Fruit fly (Drosophila melanogaster) whole organism, embryonic: Measurements from ENCODE around the gene Adar.

ENCODE experiments used
- CG10959 ChIP-seq: fragments of 200-800 bp; sonication (Bioruptor generic); IDR thresholded peaks from 2 replicates; pipeline ENCODE4 v1.3.6; 2022; ENCODE audit warnings: missing biosample characterization, missing genetic modification characterization
- CG11085 ChIP-seq: fragments of 200-800 bp; sonication (Bioruptor generic); IDR thresholded peaks from 2 replicates; pipeline ENCODE4 v1.3.6; 2022; ENCODE audit warnings: missing biosample characterization, missing genetic modification characterization
- CG11456 ChIP-seq: fragments of 200-800 bp; sonication (Bioruptor generic); IDR thresholded peaks from 3 replicates; pipeline ENCODE4 v1.3.6; 2022; ENCODE audit warnings: missing biosample characterization, missing genetic modification characterization
- CG12104 ChIP-seq: fragments of 200-800 bp; sonication (Bioruptor generic); optimal IDR thresholded peaks from 3 replicates; lab custom pipeline; 2016; ENCODE audit warnings: missing biosample characterization, missing genetic modification characterization
- CG12659 ChIP-seq: fragments of 200-800 bp; sonication (Bioruptor generic); optimal IDR thresholded peaks from 3 replicates; lab custom pipeline; 2017; ENCODE audit warnings: mild to moderate bottlenecking, missing biosample characterization, missing genetic modification reagents, missing genetic modification characterization
- CG13424 ChIP-seq: fragments of 200-800 bp; sonication (Bioruptor generic); optimal IDR thresholded peaks from 2 replicates; lab custom pipeline; 2019; ENCODE audit warnings: missing biosample characterization, mild to moderate bottlenecking, missing genetic modification characterization, moderate library complexity
- CG13624 ChIP-seq: fragments of 200-800 bp; sonication (Bioruptor generic); optimal IDR thresholded peaks from 2 replicates; lab custom pipeline; 2016; ENCODE audit warnings: missing biosample characterization, missing genetic modification characterization
- CG13775 ChIP-seq: fragments of 200-800 bp; sonication (Bioruptor generic); optimal IDR thresholded peaks from 3 replicates; lab custom pipeline; 2017; ENCODE audit warnings: missing biosample characterization, mild to moderate bottlenecking, missing genetic modification characterization
- CG14441 ChIP-seq: fragments of 200-800 bp; sonication (Bioruptor generic); IDR thresholded peaks from 2 replicates; pipeline ENCODE4 v1.3.6; 2022; ENCODE audit warnings: missing biosample characterization, missing genetic modification characterization
- CG16813 ChIP-seq: fragments of 200-800 bp; sonication (Bioruptor generic); IDR thresholded peaks from 3 replicates; pipeline ENCODE4 v1.3.6; 2022; ENCODE audit warnings: missing biosample characterization, missing genetic modification characterization; ENCODE audit not compliant: partially characterized antibody
- CG18262 ChIP-seq: fragments of 200-800 bp; optimal IDR thresholded peaks from 3 replicates; lab custom pipeline; 2019; ENCODE audit warnings: missing biosample characterization, mild to moderate bottlenecking, missing genetic modification characterization, moderate library complexity
- CG31224 ChIP-seq: fragments of 200-800 bp; sonication (Bioruptor generic); IDR thresholded peaks from 2 replicates; pipeline ENCODE4 v1.3.6; 2022; ENCODE audit warnings: missing biosample characterization, missing genetic modification characterization
- CG32532 ChIP-seq: fragments of 200-800 bp; sonication (Bioruptor generic); IDR thresholded peaks from 2 replicates; pipeline ENCODE4 v1.3.6; 2022; ENCODE audit warnings: missing biosample characterization, missing genetic modification characterization
- CG32772 ChIP-seq: fragments of 200-800 bp; sonication (Bioruptor generic); IDR thresholded peaks from 2 replicates; pipeline ENCODE4 v1.3.6; 2022; ENCODE audit warnings: missing biosample characterization, missing genetic modification characterization
- CG33213 ChIP-seq: fragments of 200-800 bp; sonication (Bioruptor generic); optimal IDR thresholded peaks from 3 replicates; lab custom pipeline; 2016; ENCODE audit warnings: missing biosample characterization, missing genetic modification characterization
- CG33557 ChIP-seq: fragments of 200-800 bp; sonication (Bioruptor generic); optimal IDR thresholded peaks from 2 replicates; lab custom pipeline; 2019; ENCODE audit warnings: missing biosample characterization, mild to moderate bottlenecking, missing genetic modification characterization, moderate library complexity
- CG4360 ChIP-seq: fragments of 200-800 bp; sonication (Bioruptor generic); IDR thresholded peaks from 2 replicates; pipeline ENCODE4 v1.3.6; 2022; ENCODE audit warnings: missing biosample characterization, missing genetic modification characterization
- CG6854 ChIP-seq: fragments of 200-800 bp; sonication (Bioruptor generic); optimal IDR thresholded peaks from 3 replicates; lab custom pipeline; 2017; ENCODE audit warnings: missing biosample characterization, mild to moderate bottlenecking, missing genetic modification characterization
- CG7372 ChIP-seq: fragments of 200-800 bp; sonication (Bioruptor generic); IDR thresholded peaks from 2 replicates; pipeline ENCODE4 v1.3.6; 2022; ENCODE audit warnings: missing biosample characterization, missing genetic modification characterization
- CG7928 ChIP-seq: fragments of 200-800 bp; sonication (Bioruptor generic); optimal IDR thresholded peaks from 2 replicates; lab custom pipeline; 2017; ENCODE audit warnings: missing biosample characterization, mild to moderate bottlenecking, missing genetic modification characterization
- CG8478 ChIP-seq: fragments of >200 bp; optimal IDR thresholded peaks from 2 replicates; lab custom pipeline; 2018
- CG9609 ChIP-seq: fragments of 200-800 bp; sonication (Bioruptor generic); optimal IDR thresholded peaks from 3 replicates; lab custom pipeline; 2016; ENCODE audit warnings: missing biosample characterization, missing genetic modification characterization
- Chrac-16 ChIP-seq: fragments of 200-800 bp; sonication (Bioruptor generic); optimal IDR thresholded peaks from 3 replicates; lab custom pipeline; 2016; ENCODE audit warnings: missing biosample characterization, missing genetic modification characterization
- D19A ChIP-seq: fragments of 200-800 bp; optimal IDR thresholded peaks from 3 replicates; lab custom pipeline; 2019; ENCODE audit warnings: missing biosample characterization, mild to moderate bottlenecking, missing genetic modification characterization, moderate library complexity
- Deaf1 ChIP-seq: fragments of 200-800 bp; optimal IDR thresholded peaks from 3 replicates; lab custom pipeline; 2019; ENCODE audit warnings: missing biosample characterization, mild to moderate bottlenecking, missing genetic modification characterization, moderate library complexity
- Dref ChIP-seq: fragments of 200-800 bp; sonication (Bioruptor generic); IDR thresholded peaks from 2 replicates; pipeline ENCODE4 v1.3.6; 2022; ENCODE audit warnings: missing biosample characterization, missing genetic modification characterization
- Fer2 ChIP-seq: fragments of 200-800 bp; sonication (Bioruptor generic); optimal IDR thresholded peaks from 2 replicates; lab custom pipeline; 2018; ENCODE audit warnings: missing biosample characterization, mild to moderate bottlenecking, missing genetic modification characterization, moderate library complexity
- Gug ChIP-seq: fragments of 200-800 bp; sonication (Bioruptor generic); IDR thresholded peaks from 4 replicates; pipeline ENCODE4 v1.3.6; 2022; ENCODE audit warnings: missing biosample characterization, missing genetic modification characterization
- ab ChIP-seq: fragments of 200-800 bp; sonication (Bioruptor generic); optimal IDR thresholded peaks from 2 replicates; lab custom pipeline; 2016; ENCODE audit warnings: missing biosample characterization, missing genetic modification characterization
- ase ChIP-seq: fragments of 200-800 bp; sonication (Bioruptor generic); IDR thresholded peaks from 3 replicates; pipeline ENCODE4 v1.3.6; 2022; ENCODE audit warnings: missing biosample characterization, missing genetic modification characterization
- ato ChIP-seq: fragments of 200-800 bp; sonication (Bioruptor generic); IDR thresholded peaks from 2 replicates; pipeline ENCODE4 v1.3.6; 2022; ENCODE audit warnings: missing biosample characterization, missing genetic modification characterization; ENCODE audit not compliant: partially characterized antibody
- crc ChIP-seq: fragments of 200-800 bp; sonication (Bioruptor generic); optimal IDR thresholded peaks from 2 replicates; lab custom pipeline; 2016; ENCODE audit warnings: missing biosample characterization, missing genetic modification characterization
- danr ChIP-seq: fragments of 200-800 bp; sonication (Bioruptor generic); IDR thresholded peaks from 2 replicates; pipeline ENCODE4 v1.3.6; 2022; ENCODE audit warnings: missing biosample characterization, missing genetic modification characterization
- dati ChIP-seq: fragments of 200-800 bp; sonication (Bioruptor generic); IDR thresholded peaks from 2 replicates; pipeline ENCODE4 v1.3.6; 2022; ENCODE audit warnings: missing biosample characterization, missing genetic modification characterization
- disco-r ChIP-seq: fragments of 200-800 bp; sonication (Bioruptor generic); optimal IDR thresholded peaks from 2 replicates; lab custom pipeline; 2016; ENCODE audit warnings: missing biosample characterization, missing genetic modification characterization
- dmrt11E ChIP-seq: fragments of 200-800 bp; sonication (Bioruptor generic); optimal IDR thresholded peaks from 3 replicates; lab custom pipeline; 2018; ENCODE audit warnings: missing biosample characterization, mild to moderate bottlenecking, missing genetic modification characterization, moderate library complexity
- emc ChIP-seq: fragments of 200-800 bp; sonication (Bioruptor generic); optimal IDR thresholded peaks from 2 replicates; lab custom pipeline; 2016; ENCODE audit warnings: missing biosample characterization, missing genetic modification characterization
- gcm ChIP-seq: fragments of 200-800 bp; sonication (Bioruptor generic); optimal IDR thresholded peaks from 2 replicates; lab custom pipeline; 2019; ENCODE audit warnings: missing biosample characterization, mild to moderate bottlenecking, missing genetic modification characterization, moderate library complexity
- gsb ChIP-seq: fragments of 200-800 bp; sonication (Bioruptor generic); IDR thresholded peaks from 2 replicates; pipeline ENCODE4 v1.3.6; 2022; ENCODE audit warnings: missing biosample characterization, missing genetic modification characterization
- jigr1 ChIP-seq: fragments of 200-800 bp; sonication (Bioruptor generic); IDR thresholded peaks from 3 replicates; pipeline ENCODE4 v1.3.6; 2022; ENCODE audit warnings: missing biosample characterization, missing genetic modification characterization
- lab ChIP-seq: fragments of 200-800 bp; sonication (Bioruptor generic); optimal IDR thresholded peaks from 3 replicates; lab custom pipeline; 2017; ENCODE audit warnings: missing biosample characterization, missing genetic modification characterization, mild to moderate bottlenecking, moderate library complexity, missing genetic modification reagents
- maf-S ChIP-seq: fragments of 200-800 bp; sonication (Bioruptor generic); optimal IDR thresholded peaks from 2 replicates; lab custom pipeline; 2016; ENCODE audit warnings: missing biosample characterization, missing genetic modification characterization
- odd ChIP-seq: fragments of 200-800 bp; sonication (Bioruptor generic); optimal IDR thresholded peaks from 2 replicates; lab custom pipeline; 2017; ENCODE audit warnings: missing biosample characterization, mild to moderate bottlenecking, missing genetic modification characterization
- onecut ChIP-seq: fragments of 200-800 bp; sonication (Bioruptor generic); IDR thresholded peaks from 2 replicates; pipeline ENCODE4 v1.3.6; 2022; ENCODE audit warnings: missing biosample characterization, missing genetic modification characterization
- pnt ChIP-seq: fragments of 200-800 bp; sonication (Bioruptor generic); optimal IDR thresholded peaks from 3 replicates; lab custom pipeline; 2016; ENCODE audit warnings: missing biosample characterization, missing genetic modification characterization
- pros ChIP-seq: fragments of 200-800 bp; sonication (Bioruptor generic); optimal IDR thresholded peaks from 3 replicates; lab custom pipeline; 2019; ENCODE audit warnings: missing biosample characterization, mild to moderate bottlenecking, missing genetic modification characterization, moderate library complexity
- psq ChIP-seq: fragments of 200-800 bp; sonication (Bioruptor generic); optimal IDR thresholded peaks from 2 replicates; lab custom pipeline; 2017; ENCODE audit warnings: missing biosample characterization, missing genetic modification characterization
- ranshi ChIP-seq: fragments of 200-800 bp; sonication (Bioruptor generic); IDR thresholded peaks from 2 replicates; pipeline ENCODE4 v1.3.6; 2022; ENCODE audit warnings: missing biosample characterization, missing genetic modification characterization
- sisA ChIP-seq: fragments of 200-800 bp; sonication (Bioruptor generic); IDR thresholded peaks from 2 replicates; pipeline ENCODE4 v1.3.6; 2022; ENCODE audit warnings: missing biosample characterization, missing genetic modification characterization
- tap ChIP-seq: fragments of 200-800 bp; optimal IDR thresholded peaks from 3 replicates; lab custom pipeline; 2019; ENCODE audit warnings: missing biosample characterization, mild to moderate bottlenecking, missing genetic modification characterization, moderate library complexity
- tin ChIP-seq: fragments of 200-800 bp; sonication (Bioruptor generic); optimal IDR thresholded peaks from 3 replicates; lab custom pipeline; 2016; ENCODE audit warnings: missing biosample characterization, missing genetic modification characterization
- unc-4 ChIP-seq: fragments of 200-800 bp; sonication (Bioruptor generic); IDR thresholded peaks from 2 replicates; pipeline ENCODE4 v1.3.6; 2022; ENCODE audit warnings: missing biosample characterization, missing genetic modification characterization; ENCODE audit not compliant: partially characterized antibody
- yki ChIP-seq: fragments of >200 bp; optimal IDR thresholded peaks from 3 replicates; lab custom pipeline; 2018
- zfh2 ChIP-seq: fragments of 200-800 bp; sonication (Bioruptor generic); optimal IDR thresholded peaks from 2 replicates; lab custom pipeline; 2016; ENCODE audit warnings: missing biosample characterization, missing genetic modification characterization

Adar gene

dm6 chrX:1772626-1773025 is 899 bp upstream of the Adar start (continued):
- no peak for TF ChIP-seq CG14441 (GFP tag; lab: Robert Waterston, UW)
- TF ChIP-seq pros (GFP tag; lab: Kevin White, UChicago), result no peak
- peak; percentile 13 for TF ChIP-seq tin (GFP tag; lab: Kevin White, UChicago)
- TF ChIP-seq CG12659 (GFP tag; lab: Kevin White, UChicago), result peak; percentile 49
- no peak for TF ChIP-seq sisA (GFP tag; lab: Robert Waterston, UW)
- TF ChIP-seq CG13775, result no peak
- no peak for TF ChIP-seq Fer2 (tag; lab: Kevin White, UChicago)
- TF ChIP-seq gcm (GFP tag; lab: Kevin White, UChicago), result no peak
- TF ChIP-seq CG4360 (GFP tag; lab: Robert Waterston, UW), result no peak
- no peak for TF ChIP-seq disco-r (GFP tag; lab: Kevin White, UChicago)
- TF ChIP-seq dati (GFP tag; lab: Robert Waterston, UW), result no peak
- 0 out of 2 replicates have a peak, but pooled peaks have one; percentile 17 for TF ChIP-seq onecut (GFP tag; lab: Robert Waterston, UW)
- TF ChIP-seq crc (GFP tag; lab: Kevin White, UChicago), result no peak
- TF ChIP-seq CG11456 (GFP tag; lab: Robert Waterston, UW), result no peak
- TF ChIP-seq ase (GFP tag; lab: Robert Waterston, UW), result no peak
- TF ChIP-seq ab (GFP tag; lab: Kevin White, UChicago), result no peak
- TF ChIP-seq odd (GFP tag; lab: Kevin White, UChicago), result no peak
- no peak for TF ChIP-seq danr (GFP tag; lab: Robert Waterston, UW)
- no peak for TF ChIP-seq tap (tag; lab: Kevin White, UChicago)
- TF ChIP-seq dmrt11E (tag; lab: Kevin White, UChicago), result no peak
- peak; percentile 17 for TF ChIP-seq Deaf1
- TF ChIP-seq Chrac-16, result no peak
- TF ChIP-seq CG13624 (GFP tag; lab: Kevin White, UChicago), result no peak
- TF ChIP-seq Gug, result no peak
- TF ChIP-seq D19A (tag; lab: Kevin White, UChicago), result no peak
- TF ChIP-seq CG33213 (GFP tag; lab: Kevin White, UChicago), result peak; percentile 66
- TF ChIP-seq CG31224 (GFP tag; lab: Robert Waterston, UW), result no peak
- no peak for TF ChIP-seq CG8478 (lab: Kevin White, UChicago)
- TF ChIP-seq CG33557, result no peak
- TF ChIP-seq yki (lab: Kevin White, UChicago), result no peak
- no peak for TF ChIP-seq jigr1 (GFP tag; lab: Robert Waterston, UW)
- no peak for TF ChIP-seq gsb (GFP tag; lab: Robert Waterston, UW)
- no peak for TF ChIP-seq CG18262 (tag; lab: Kevin White, UChicago)
- TF ChIP-seq Dref (GFP tag; lab: Robert Waterston, UW), result peak; percentile 55
- TF ChIP-seq pnt (GFP tag; lab: Kevin White, UChicago), result no peak
- peak; percentile 65 for TF ChIP-seq unc-4
- no peak for TF ChIP-seq emc (GFP tag; lab: Kevin White, UChicago)
- TF ChIP-seq CG16813 (GFP tag; lab: Robert Waterston, UW), result no peak
- no peak for TF ChIP-seq CG10959 (GFP tag; lab: Robert Waterston, UW)
- peak; percentile 59; the same call in 1 of the 2 replicates for TF ChIP-seq CG32532 (GFP tag; lab: Robert Waterston, UW)
- TF ChIP-seq ato, result 0 out of 2 replicates have a peak, but pooled peaks have one; percentile 12
- TF ChIP-seq zfh2 (GFP tag; lab: Kevin White, UChicago), result no peak
- no peak for TF ChIP-seq CG12104
- TF ChIP-seq CG13424, result no peak
- no peak for TF ChIP-seq CG7372 (GFP tag; lab: Robert Waterston, UW)
- no peak for TF ChIP-seq CG11085 (GFP tag; lab: Robert Waterston, UW)
- no peak for TF ChIP-seq CG32772 (GFP tag; lab: Robert Waterston, UW)
- no peak for TF ChIP-seq psq (GFP tag; lab: Kevin White, UChicago)
- no peak for TF ChIP-seq CG6854
- no peak for TF ChIP-seq ranshi (GFP tag; lab: Robert Waterston, UW)
- no peak for TF ChIP-seq CG9609 (GFP tag; lab: Kevin White, UChicago)
- no peak for TF ChIP-seq lab (GFP tag; lab: Kevin White, UChicago)
- TF ChIP-seq maf-S (GFP tag; lab: Kevin White, UChicago), result no peak
- TF ChIP-seq CG7928, result no peak
